Worm (Caenorhabditis elegans): Measurements from ENCODE around the gene Y51A2A.6.
A peak's percentile ranks its signal among the peaks of the same experiment; 100 is the strongest.
"Not testable (repeated sequence)": the region's sequence is repeated elsewhere in the genome, so short reads cannot be mapped to it uniquely, and the experiment has no call there.

The Y51A2A.6 gene

ce11 chrV:18302414-18302813 lies at the start of gene Y51A2A.6:
Gene Y51A2A.6, plus strand, starts transcription at chrV:18302714.
- TF ChIP-seq fkh-10 (GFP tag; optimal IDR thresholded peaks at IDR 0.05); fkh-2 (tag; optimal IDR thresholded peaks at IDR 0.05); elt-3 (tag; optimal IDR thresholded peaks at IDR 0.05): not testable (repeated sequence)

DNA sequence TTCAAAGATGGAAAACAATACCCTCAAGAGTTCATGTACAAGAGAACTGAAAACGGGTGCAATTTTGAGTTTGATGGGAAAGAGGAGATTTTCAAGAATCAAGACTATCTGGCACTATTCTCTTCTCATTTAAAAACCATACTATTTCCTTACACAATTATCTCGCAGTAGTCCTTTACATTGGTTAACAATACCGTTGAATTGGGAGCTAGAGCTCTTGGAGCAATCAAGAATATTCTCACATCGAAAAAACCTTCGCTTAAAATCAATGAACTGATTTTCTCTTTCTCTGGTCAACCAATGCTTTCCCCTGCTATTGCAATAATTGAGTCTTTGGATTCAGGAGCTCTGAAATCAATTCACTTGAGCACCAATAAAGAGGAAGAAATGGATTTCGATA lies 49.0 kb upstream of the Y51A2A.6 start, which contains the start of gene R10E8.2:
Gene R10E8.2, plus strand, starts transcription at position 301 of the 400 bp plus-strand sequence.
- TF ChIP-seq unc-39 (tag; optimal IDR thresholded peaks at IDR 0.05) (no peak), ceh-28 (tag; optimal IDR thresholded peaks at IDR 0.05) (no peak), aly-2 (tag; optimal IDR thresholded peaks at IDR 0.05) (no peak), ceh-82 (tag; optimal IDR thresholded peaks at IDR 0.05) (no peak), elt-1 (tag; optimal IDR thresholded peaks at IDR 0.05) (no peak), nhr-28 (tag; optimal IDR thresholded peaks at IDR 0.05) (no peak), pqm-1 (tag; optimal IDR thresholded peaks at IDR 0.05) (no peak), ceh-16 (tag; optimal IDR thresholded peaks at IDR 0.05) (no peak), zag-1 (tag; optimal IDR thresholded peaks at IDR 0.05) (no peak), unc-62 (GFP tag; optimal IDR thresholded peaks at IDR 0.05) (no peak), nhr-67 (tag; optimal IDR thresholded peaks at IDR 0.05) (no peak), ztf-4 (tag; optimal IDR thresholded peaks at IDR 0.05) (no peak), pha-4 (tag; optimal IDR thresholded peaks at IDR 0.05) (no peak), elt-2 (tag; optimal IDR thresholded peaks at IDR 0.05) (no peak), ceh-9 (tag; optimal IDR thresholded peaks at IDR 0.05) (no peak), mml-1 (tag; optimal IDR thresholded peaks at IDR 0.05) (no peak), skn-1 (tag; optimal IDR thresholded peaks at IDR 0.05) (no peak), tbx-2 (tag; optimal IDR thresholded peaks at IDR 0.05) (no peak), snpc-4 (tag; optimal IDR thresholded peaks at IDR 0.05) (no peak), ZK546.5 (tag; optimal IDR thresholded peaks at IDR 0.05) (no peak)

DNA sequence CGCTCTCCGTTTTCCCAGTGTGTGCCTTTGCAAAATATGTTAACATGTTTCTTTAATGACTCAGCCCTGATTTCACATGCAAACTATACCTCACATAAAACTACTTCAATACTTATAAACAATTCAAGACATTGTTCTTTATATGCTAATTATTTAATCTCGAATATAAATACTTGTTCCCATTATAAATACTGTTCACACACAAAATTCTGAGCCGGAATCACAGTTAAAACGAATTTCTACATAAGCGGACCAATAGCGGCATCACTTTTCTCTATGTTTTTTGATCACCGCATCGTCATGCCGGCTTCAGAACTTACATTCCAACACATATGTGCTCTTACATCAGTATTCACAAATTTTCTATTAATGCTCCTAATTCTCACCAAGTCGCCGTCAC lies 48.0 kb upstream of the Y51A2A.6 start, which contains the start of gene R10E8.5:
Gene R10E8.5, plus strand, starts transcription at position 301 of the 400 bp plus-strand sequence.
- TF ChIP-seq skn-1 (tag; optimal IDR thresholded peaks at IDR 0.05) (no peak), nhr-28 (tag; optimal IDR thresholded peaks at IDR 0.05) (no peak), nhr-23 (tag; optimal IDR thresholded peaks at IDR 0.05) (no peak), elt-3 (tag; optimal IDR thresholded peaks at IDR 0.05) (no peak), aly-2 (tag; optimal IDR thresholded peaks at IDR 0.05) (no peak), nhr-237 (tag; optimal IDR thresholded peaks at IDR 0.05) (no peak), ZK546.5 (tag; optimal IDR thresholded peaks at IDR 0.05) (no peak), lin-15B (tag; optimal IDR thresholded peaks at IDR 0.05) (no peak), ceh-9 (tag; optimal IDR thresholded peaks at IDR 0.05) (no peak), unc-39 (tag; optimal IDR thresholded peaks at IDR 0.05) (no peak), tbx-2 (tag; optimal IDR thresholded peaks at IDR 0.05) (no peak), hmg-11 (tag; optimal IDR thresholded peaks at IDR 0.05) (no peak), ceh-16 (tag; optimal IDR thresholded peaks at IDR 0.05) (no peak), elt-2 (tag; optimal IDR thresholded peaks at IDR 0.05) (no peak), unc-62 (GFP tag; optimal IDR thresholded peaks at IDR 0.05) (no peak), fkh-10 (GFP tag; optimal IDR thresholded peaks at IDR 0.05) (no peak), nhr-12 (tag; optimal IDR thresholded peaks at IDR 0.05) (no peak)

DNA sequence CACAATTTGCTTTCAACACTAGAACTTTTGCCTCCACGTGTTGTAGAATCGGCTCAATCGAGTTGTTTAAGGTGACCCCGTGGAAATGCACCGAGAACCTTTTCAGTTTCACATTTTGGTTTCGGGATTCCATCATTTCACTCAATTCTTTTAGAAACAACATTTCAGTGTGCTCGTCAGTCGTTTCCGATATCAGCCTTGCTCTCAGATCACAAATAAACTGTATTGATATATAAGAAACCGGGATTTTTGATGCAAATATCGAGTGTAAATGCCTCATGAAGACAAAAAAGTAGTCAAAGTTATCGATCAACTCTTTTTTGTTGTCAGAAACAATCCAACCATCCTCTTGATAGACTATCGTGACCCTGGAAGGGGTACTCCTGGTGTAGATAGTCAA lies 37.0 kb upstream of the Y51A2A.6 start:
- TF ChIP-seq pha-4 (tag; optimal IDR thresholded peaks at IDR 0.05) (no peak), fkh-2 (tag; optimal IDR thresholded peaks at IDR 0.05) (no peak), lin-15B (tag; optimal IDR thresholded peaks at IDR 0.05) (no peak), daf-12 (tag; optimal IDR thresholded peaks at IDR 0.05) (no peak), ceh-28 (tag; optimal IDR thresholded peaks at IDR 0.05) (no peak), ZK546.5 (tag; optimal IDR thresholded peaks at IDR 0.05) (no peak), egl-5 (tag; optimal IDR thresholded peaks at IDR 0.05) (no peak), nhr-67 (tag; optimal IDR thresholded peaks at IDR 0.05) (no peak), mml-1 (tag; optimal IDR thresholded peaks at IDR 0.05) (no peak), fkh-10 (GFP tag; optimal IDR thresholded peaks at IDR 0.05) (no peak), nhr-11 (tag; optimal IDR thresholded peaks at IDR 0.05) (no peak), unc-62 (GFP tag; optimal IDR thresholded peaks at IDR 0.05) (no peak), sea-2 (GFP tag; optimal IDR thresholded peaks at IDR 0.05) (no peak), ama-1 (optimal IDR thresholded peaks at IDR 0.05) (no peak), ceh-16 (tag; optimal IDR thresholded peaks at IDR 0.05) (no peak), nhr-23 (tag; optimal IDR thresholded peaks at IDR 0.05) (no peak), nhr-12 (tag; optimal IDR thresholded peaks at IDR 0.05) (no peak)

DNA sequence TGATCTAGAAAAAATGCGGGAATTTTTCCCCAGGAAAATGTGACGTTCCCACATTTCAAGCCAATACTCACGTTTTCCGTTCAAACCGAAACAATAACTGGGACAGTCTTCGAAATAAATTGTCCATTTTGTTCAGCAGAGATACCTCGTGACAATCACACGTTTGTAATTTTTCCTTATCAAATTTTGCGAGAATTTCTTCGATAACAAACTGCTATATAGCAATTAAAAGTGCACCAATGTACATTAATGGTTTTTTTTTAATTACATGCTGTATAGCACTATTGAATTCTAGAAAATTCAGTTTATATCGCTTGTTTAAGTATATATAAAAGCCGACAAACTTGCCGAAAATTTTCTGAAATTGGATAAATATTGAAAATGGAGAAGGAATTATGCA lies 36.3 kb upstream of the Y51A2A.6 start, which contains the start of gene R10E8.6:
Gene R10E8.6, minus strand, starts transcription at position 154 of the 400 bp plus-strand sequence.
- TF ChIP-seq daf-12 (tag; optimal IDR thresholded peaks at IDR 0.05) (no peak), sea-2 (GFP tag; optimal IDR thresholded peaks at IDR 0.05) (no peak), lsy-12 (tag; optimal IDR thresholded peaks at IDR 0.05) (no peak), jun-1 (tag; optimal IDR thresholded peaks at IDR 0.05) (peak; percentile 21), elt-2 (tag; optimal IDR thresholded peaks at IDR 0.05) (peak; percentile 90), pqm-1 (tag; optimal IDR thresholded peaks at IDR 0.05) (peak; percentile 70)

All from whole organism, L3 larva.